Worm (Caenorhabditis elegans) whole organism, young adult: ENCODE measurements around the gene C25F9.4.

Experiments used
- F39B2.1 ChIP-seq: fragments of 200-800 bp; sonication (Bioruptor generic); IDR thresholded peaks from 2 replicates; pipeline ENCODE4 v1.3.6; 2022; ENCODE audit warnings: missing genetic modification reagents, missing genetic modification characterization, missing compliant biosample characterization
- F55B11.4 ChIP-seq: sonication (generic microtip); optimal IDR thresholded peaks from 2 replicates; lab custom pipeline; 2016; ENCODE audit warnings: missing compliant biosample characterization, missing genetic modification characterization, borderline replicate concordance; ENCODE audit not compliant: insufficient read depth
- Y56A3A.18 ChIP-seq: fragments of 200-800 bp; sonication (Bioruptor generic); IDR thresholded peaks from 2 replicates; pipeline ENCODE4 v1.3.6; 2022; ENCODE audit warnings: missing genetic modification reagents, missing genetic modification characterization, missing compliant biosample characterization
- dpl-1 ChIP-seq: fragments of 150-350 bp; optimal IDR thresholded peaks from 2 replicates; lab custom pipeline; 2014; ENCODE audit warnings: missing biosample characterization, missing genetic modification reagents, missing genetic modification characterization
- ets-4 ChIP-seq: fragments of 200-800 bp; sonication (Bioruptor generic); optimal IDR thresholded peaks from 2 replicates; lab custom pipeline; 2018; ENCODE audit warnings: mild to moderate bottlenecking, missing genetic modification characterization, missing compliant biosample characterization
- hsf-1 ChIP-seq: fragments of 200-800 bp; sonication (Bioruptor generic); IDR thresholded peaks from 2 replicates; pipeline ENCODE4 v1.3.6; 2022; ENCODE audit warnings: missing genetic modification reagents, missing genetic modification characterization, missing compliant biosample characterization
- let-526 ChIP-seq: fragments of 200-800 bp; sonication (Bioruptor generic); IDR thresholded peaks from 2 replicates; pipeline ENCODE4 v1.3.6; 2022; ENCODE audit warnings: missing genetic modification reagents, missing genetic modification characterization, missing compliant biosample characterization
- lin-40 ChIP-seq: sonication (generic microtip); optimal IDR thresholded peaks from 2 replicates; lab custom pipeline; 2016; ENCODE audit warnings: missing genetic modification characterization, mild to moderate bottlenecking, missing compliant biosample characterization, missing genotype, missing genetic modification reagents
- lsy-27 ChIP-seq: sonication (generic microtip); optimal IDR thresholded peaks from 2 replicates; lab custom pipeline; 2017; ENCODE audit warnings: missing genetic modification characterization, mild to moderate bottlenecking, missing compliant biosample characterization, antibody characterized with exemption, missing genotype, borderline replicate concordance; ENCODE audit not compliant: insufficient read depth
- mxl-1 ChIP-seq: sonication (generic microtip); optimal IDR thresholded peaks from 2 replicates; lab custom pipeline; 2016; ENCODE audit warnings: missing genetic modification characterization, missing compliant biosample characterization
- nhr-90 ChIP-seq: sonication (generic microtip); optimal IDR thresholded peaks from 2 replicates; lab custom pipeline; 2016; ENCODE audit warnings: missing genotype, mild to moderate bottlenecking, missing genetic modification characterization, missing compliant biosample characterization
- snpc-4 ChIP-seq, 5 experiments: fragments of 150-350 bp in 1 of 5; sonication (generic microtip) in 4 of 5; optimal IDR thresholded peaks; 2 replicates each; lab custom pipeline; 2014 to 2018; ENCODE audit warnings: missing genetic modification characterization in 5 of 5, missing biosample characterization in 3 of 5, antibody characterized with exemption in 2 of 5, mild to moderate bottlenecking in 2 of 5, missing compliant biosample characterization in 2 of 5, missing genotype in 2 of 5, moderate library complexity in 2 of 5, missing genetic modification reagents in 1 of 5
- sptf-2 ChIP-seq: fragments of 200-800 bp; sonication (Bioruptor generic); optimal IDR thresholded peaks from 2 replicates; lab custom pipeline; 2018; ENCODE audit warnings: mild to moderate bottlenecking, missing genetic modification characterization, missing compliant biosample characterization
- tbx-9 ChIP-seq: sonication (generic microtip); optimal IDR thresholded peaks from 2 replicates; lab custom pipeline; 2016; ENCODE audit warnings: borderline replicate concordance, missing genetic modification characterization, inconsistent platforms, missing compliant biosample characterization

DNA sequence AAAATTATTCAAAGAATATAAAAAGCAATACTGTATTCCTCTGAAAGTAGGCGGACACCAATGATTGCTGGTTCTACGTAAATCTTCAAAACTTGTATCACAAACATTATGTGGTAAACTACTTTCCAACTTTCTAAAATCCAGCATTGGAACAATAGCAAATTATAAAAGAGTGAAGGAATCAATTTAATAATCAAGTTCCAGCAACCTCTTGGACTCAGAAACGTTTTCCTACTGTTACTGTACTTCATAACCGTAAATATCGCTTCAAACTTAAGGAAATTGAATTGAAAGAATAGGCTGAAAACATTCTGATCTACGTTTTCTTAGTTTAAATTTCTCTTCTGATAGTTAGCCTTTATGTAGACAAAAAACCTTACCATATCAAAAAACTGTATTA lies 12.8 kb downstream of the C25F9.4 start:
- TF ChIP-seq dpl-1 (GFP tag; lab: Kevin White, UChicago) (no peak), Y56A3A.18 (GFP tag; lab: Robert Waterston, UW) (no peak), lsy-27 (no peak), snpc-4 (GFP tag; optimal IDR thresholded peaks at IDR 0.05; lab: Kevin White, UChicago) (no peak), snpc-4 (tag; optimal IDR thresholded peaks at IDR 0.05; lab: Kevin White, UChicago) (no peak), tbx-9 (tag; lab: Kevin White, UChicago) (no peak), hsf-1 (GFP tag; lab: Robert Waterston, UW) (no peak), mxl-1 (tag; lab: Kevin White, UChicago) (no peak), sptf-2 (no peak), ets-4 (GFP tag; lab: Kevin White, UChicago) (no peak), F39B2.1 (GFP tag; lab: Robert Waterston, UW) (no peak), F55B11.4 (tag; lab: Kevin White, UChicago) (no peak), let-526 (no peak), nhr-90 (tag; lab: Kevin White, UChicago) (no peak), lin-40 (tag; lab: Kevin White, UChicago) (no peak)
